Fruit fly (Drosophila melanogaster) whole organism, wandering third instar larva: ENCODE measurements around the gene 14-3-3epsilon.

Experiments used
- Abd-B ChIP-seq: fragments of >200 bp; optimal IDR thresholded peaks from 2 replicates; lab custom pipeline; 2017; ENCODE audit warnings: missing biosample characterization, missing genetic modification characterization
- CG32264 ChIP-seq: fragments of 200-800 bp; sonication (Bioruptor generic); optimal IDR thresholded peaks from 2 replicates; lab custom pipeline; 2016; ENCODE audit warnings: missing biosample characterization, missing genetic modification characterization
- CG9705 ChIP-seq: fragments of 200-800 bp; sonication (Bioruptor generic); optimal IDR thresholded peaks from 2 replicates; lab custom pipeline; 2018; ENCODE audit warnings: missing biosample characterization, mild to moderate bottlenecking, missing genetic modification characterization
- CrebA ChIP-seq: fragments of 200-800 bp; sonication (Bioruptor generic); optimal IDR thresholded peaks from 2 replicates; lab custom pipeline; 2016; ENCODE audit warnings: missing biosample characterization, mild to moderate bottlenecking, missing genetic modification characterization, borderline replicate concordance
- Dfd ChIP-seq: fragments of >200 bp; optimal IDR thresholded peaks from 2 replicates; lab custom pipeline; 2017; ENCODE audit warnings: missing biosample characterization, missing genetic modification characterization
- Dif ChIP-seq: fragments of 200-275, 200-300 bp; sonication (Bioruptor generic); optimal IDR thresholded peaks from 2 replicates; lab custom pipeline; 2018; ENCODE audit warnings: missing biosample characterization, missing genetic modification characterization; ENCODE audit not compliant: partially characterized antibody
- GATAd ChIP-seq: sonication (Bioruptor generic); optimal IDR thresholded peaks from 2 replicates; lab custom pipeline; 2016; ENCODE audit warnings: missing biosample characterization, missing genetic modification characterization
- HLH106 ChIP-seq: fragments of 200-800 bp; optimal IDR thresholded peaks from 3 replicates; lab custom pipeline; 2019; ENCODE audit warnings: missing biosample characterization, mild to moderate bottlenecking, missing genetic modification characterization, moderate library complexity
- Hnf4 ChIP-seq: fragments of 200-800 bp; sonication (Bioruptor generic); optimal IDR thresholded peaks from 2 replicates; lab custom pipeline; 2016; ENCODE audit warnings: missing biosample characterization, mild to moderate bottlenecking, missing genetic modification characterization
- Hr78 ChIP-seq: fragments of >200 bp; optimal IDR thresholded peaks from 2 replicates; lab custom pipeline; 2017; ENCODE audit warnings: missing biosample characterization, missing genetic modification characterization
- Hr83 ChIP-seq: fragments of 200-300 bp; sonication (Bioruptor generic); optimal IDR thresholded peaks from 2 replicates; lab custom pipeline; 2016; ENCODE audit warnings: missing biosample characterization, mild to moderate bottlenecking, missing genetic modification characterization, moderate library complexity; ENCODE audit not compliant: poor library complexity, severe bottlenecking
- Jra ChIP-seq: sonication (Bioruptor generic); optimal IDR thresholded peaks from 2 replicates; lab custom pipeline; 2016; ENCODE audit warnings: missing biosample characterization, missing genetic modification characterization
- Mio ChIP-seq: sonication (Bioruptor generic); optimal IDR thresholded peaks from 2 replicates; lab custom pipeline; 2016; ENCODE audit warnings: missing biosample characterization, missing genetic modification characterization
- Myc ChIP-seq: fragments of >200 bp; optimal IDR thresholded peaks from 2 replicates; lab custom pipeline; 2017
- N ChIP-seq: fragments of >200 bp; optimal IDR thresholded peaks from 2 replicates; lab custom pipeline; 2018; ENCODE audit warnings: missing biosample characterization, missing external identifiers, missing genetic modification characterization
- OdsH ChIP-seq: fragments of 200-800 bp; sonication (Bioruptor generic); optimal IDR thresholded peaks from 2 replicates; lab custom pipeline; 2016; ENCODE audit warnings: missing biosample characterization, mild to moderate bottlenecking, missing genetic modification characterization
- Rel ChIP-seq, 2 experiments: fragments of 200-800 bp; sonication (Bioruptor generic) in 1 of 2; optimal IDR thresholded peaks; 2 replicates in 1 of 2; 3 replicates in 1 of 2; lab custom pipeline; 2016 to 2019; ENCODE audit warnings: mild to moderate bottlenecking in 2 of 2, missing biosample characterization in 2 of 2, missing genetic modification characterization in 2 of 2, moderate library complexity in 1 of 2
- Sp1 ChIP-seq: fragments of 200-800 bp; sonication (Bioruptor generic); optimal IDR thresholded peaks from 3 replicates; lab custom pipeline; 2019; ENCODE audit warnings: missing biosample characterization, mild to moderate bottlenecking, missing genetic modification characterization, moderate library complexity
- Vsx2 ChIP-seq: fragments of 200-300, 225-300 bp; sonication (Bioruptor generic); optimal IDR thresholded peaks from 2 replicates; lab custom pipeline; 2018; ENCODE audit warnings: missing biosample characterization, missing genetic modification characterization; ENCODE audit not compliant: partially characterized antibody
- br ChIP-seq: fragments of 200-800 bp; sonication (Bioruptor generic); optimal IDR thresholded peaks from 2 replicates; lab custom pipeline; 2016; ENCODE audit warnings: missing biosample characterization, missing genetic modification characterization
- brk ChIP-seq: fragments of 200-800 bp; sonication (Bioruptor generic); optimal IDR thresholded peaks from 2 replicates; lab custom pipeline; 2016; ENCODE audit warnings: missing biosample characterization, mild to moderate bottlenecking, missing genetic modification characterization
- dl ChIP-seq, 2 experiments: fragments of 175-275, 200-275 bp in 1 of 2; fragments of 200-275 bp in 1 of 2; sonication (Bioruptor generic); optimal IDR thresholded peaks; lab custom pipeline; 2018; ENCODE audit warnings: mild to moderate bottlenecking in 2 of 2, missing biosample characterization in 2 of 2, missing genetic modification characterization in 2 of 2, moderate library complexity in 2 of 2; ENCODE audit not compliant: partially characterized antibody in 2 of 2, insufficient read depth in 1 of 2
- dmrt93B ChIP-seq: fragments of 200-800 bp; sonication (Bioruptor generic); optimal IDR thresholded peaks from 2 replicates; lab custom pipeline; 2018; ENCODE audit warnings: missing biosample characterization, mild to moderate bottlenecking, missing genetic modification characterization
- dsf ChIP-seq: sonication (Bioruptor generic); optimal IDR thresholded peaks from 2 replicates; lab custom pipeline; 2016; ENCODE audit warnings: missing biosample characterization, missing genetic modification characterization, borderline replicate concordance
- ey ChIP-seq: fragments of 200-800 bp; sonication (Bioruptor generic); optimal IDR thresholded peaks from 2 replicates; lab custom pipeline; 2016; ENCODE audit warnings: missing biosample characterization, missing genetic modification characterization
- foxo ChIP-seq, 2 experiments: fragments of 200-800 bp; sonication (Bioruptor generic); optimal IDR thresholded peaks; 2 replicates in 1 of 2; 3 replicates in 1 of 2; lab custom pipeline; 2016 to 2017; ENCODE audit warnings: missing biosample characterization in 2 of 2, missing genetic modification characterization in 2 of 2
- fru ChIP-seq: fragments of 200-800 bp; sonication (Bioruptor generic); optimal IDR thresholded peaks from 3 replicates; lab custom pipeline; 2016; ENCODE audit warnings: missing biosample characterization, mild to moderate bottlenecking, missing genetic modification characterization
- h ChIP-seq: fragments of 200-800 bp; sonication (Bioruptor generic); optimal IDR thresholded peaks from 3 replicates; lab custom pipeline; 2016; ENCODE audit warnings: missing biosample characterization, mild to moderate bottlenecking, missing genetic modification characterization
- lola ChIP-seq: fragments of >200 bp; optimal IDR thresholded peaks from 2 replicates; lab custom pipeline; 2017; ENCODE audit warnings: missing biosample characterization, missing genetic modification characterization
- psq ChIP-seq: fragments of 200-800 bp; sonication (Bioruptor generic); optimal IDR thresholded peaks from 3 replicates; lab custom pipeline; 2017; ENCODE audit warnings: missing biosample characterization, mild to moderate bottlenecking, missing genetic modification characterization, moderate library complexity
- rgr ChIP-seq: fragments of 200-800 bp; sonication (Bioruptor generic); optimal IDR thresholded peaks from 3 replicates; lab custom pipeline; 2016; ENCODE audit warnings: missing biosample characterization, mild to moderate bottlenecking, missing genetic modification characterization
- sage ChIP-seq: fragments of 200-800 bp; sonication (Bioruptor generic); optimal IDR thresholded peaks from 2 replicates; lab custom pipeline; 2016; ENCODE audit warnings: missing biosample characterization, mild to moderate bottlenecking, missing genetic modification characterization
- sv ChIP-seq: fragments of 200-800 bp; sonication (Bioruptor generic); optimal IDR thresholded peaks from 3 replicates; lab custom pipeline; 2016; ENCODE audit warnings: missing biosample characterization, missing genetic modification characterization
- tai ChIP-seq: sonication (Bioruptor generic); optimal IDR thresholded peaks from 2 replicates; lab custom pipeline; 2016; ENCODE audit warnings: missing biosample characterization, missing genetic modification characterization
- usp ChIP-seq: fragments of >200 bp; optimal IDR thresholded peaks from 2 replicates; lab custom pipeline; 2017; ENCODE audit warnings: missing biosample characterization, missing genetic modification characterization
- woc ChIP-seq: sonication (Bioruptor generic); optimal IDR thresholded peaks from 2 replicates; lab custom pipeline; 2016; ENCODE audit warnings: missing biosample characterization, mild to moderate bottlenecking, missing genetic modification characterization

The 14-3-3epsilon gene

DNA sequence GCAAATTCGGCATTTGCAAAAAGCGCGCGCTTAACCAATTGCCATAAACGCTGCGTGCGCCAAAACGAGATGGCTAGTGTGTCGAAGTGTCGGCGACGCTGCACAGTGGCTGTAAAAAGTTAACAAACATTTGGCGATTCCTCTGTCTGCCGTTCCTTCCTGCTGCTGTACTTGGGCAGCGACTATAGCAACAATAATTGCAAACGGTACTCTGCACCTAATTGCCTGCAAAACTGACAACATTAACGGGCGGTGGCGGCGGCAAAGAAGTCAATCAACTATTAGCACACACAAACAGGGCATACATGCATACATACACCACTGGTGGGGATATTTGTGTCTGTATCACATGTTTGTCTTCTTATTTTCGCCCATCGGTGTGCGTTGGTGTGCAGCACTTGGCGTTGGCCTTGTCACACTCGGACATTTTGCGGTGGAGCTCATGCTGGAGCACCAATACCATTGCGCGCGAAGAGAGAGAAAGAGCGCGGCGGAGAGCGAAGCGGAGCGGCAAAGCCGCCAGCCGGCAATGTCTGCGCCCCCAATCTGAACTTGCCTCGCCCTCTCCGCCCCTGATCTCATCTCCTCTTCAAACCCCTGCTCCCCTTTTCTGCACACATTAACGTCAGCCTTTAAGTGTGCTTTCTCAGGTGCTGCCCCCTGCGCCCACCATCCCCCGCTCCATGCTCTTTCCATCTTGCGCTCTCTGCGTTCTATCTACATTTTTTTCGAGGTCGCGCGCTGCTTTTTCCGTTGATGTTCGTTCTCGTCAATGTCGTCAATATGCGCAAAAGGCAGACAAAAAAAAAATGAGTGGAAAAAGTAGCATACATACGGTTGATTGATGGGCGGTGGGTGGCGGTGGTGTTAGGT, 2.1 kb downstream of the 14-3-3epsilon start:
- TF ChIP-seq sv (GFP tag; lab: Kevin White, UChicago): no peak
- peak in 1 of 2 experiments; percentile 23 for TF ChIP-seq foxo (GFP tag; optimal IDR thresholded peaks at IDR 0.05; lab: Kevin White, UChicago)
- TF ChIP-seq CG9705 (GFP tag; lab: Kevin White, UChicago): no peak
- TF ChIP-seq OdsH (GFP tag; lab: Kevin White, UChicago): peak; percentile 22
- TF ChIP-seq dmrt93B (GFP tag; lab: Kevin White, UChicago): no peak
- peak; percentile 31 for TF ChIP-seq Hnf4
- no peak for TF ChIP-seq CrebA (GFP tag; lab: Kevin White, UChicago)
- TF ChIP-seq psq (GFP tag; lab: Kevin White, UChicago): peak; percentile 91
- TF ChIP-seq Vsx2 (GFP tag; lab: Kevin White, UChicago): no peak
- no peak for TF ChIP-seq Sp1
- peak; percentile 49 for TF ChIP-seq woc (GFP tag; lab: Kevin White, UChicago)
- TF ChIP-seq Rel (GFP tag; optimal IDR thresholded peaks at IDR 0.05; lab: Kevin White, UChicago): no peak
- peak; percentile 91 for TF ChIP-seq Rel (tag; optimal IDR thresholded peaks at IDR 0.05; lab: Kevin White, UChicago)
- peak; percentile 97 for TF ChIP-seq Dif (GFP tag; lab: Kevin White, UChicago)
- TF ChIP-seq lola (GFP tag; lab: Kevin White, UChicago): no peak
- no peak for TF ChIP-seq sage (GFP tag; lab: Kevin White, UChicago)
- no peak for TF ChIP-seq usp (GFP tag; lab: Kevin White, UChicago)
- TF ChIP-seq Abd-B (GFP tag; lab: Kevin White, UChicago): peak; percentile 16
- TF ChIP-seq Hr78: peak; percentile 36
- TF ChIP-seq dl (GFP tag; optimal IDR thresholded peaks at IDR 0.05; lab: Kevin White, UChicago; ENCODE audit: insufficient read depth in 1 of 2, partially characterized antibody in 2 of 2): peak; percentile 94 to 97
- peak; percentile 31 for TF ChIP-seq br (GFP tag; lab: Kevin White, UChicago)
- TF ChIP-seq CG32264 (GFP tag; lab: Kevin White, UChicago): no peak
- TF ChIP-seq N (GFP tag; lab: Kevin White, UChicago): peak; percentile 70
- peak; percentile 16 for TF ChIP-seq Jra (GFP tag; lab: Kevin White, UChicago)
- no peak for TF ChIP-seq dsf
- no peak for TF ChIP-seq brk (GFP tag; lab: Kevin White, UChicago)
- TF ChIP-seq fru (GFP tag; lab: Kevin White, UChicago): peak; percentile 40
- TF ChIP-seq rgr (GFP tag; lab: Kevin White, UChicago): peak; percentile 33
- peak; percentile 86 for TF ChIP-seq Hr83 (GFP tag; lab: Kevin White, UChicago)
- no peak for TF ChIP-seq GATAd
- no peak for TF ChIP-seq ey (GFP tag; lab: Kevin White, UChicago)
- TF ChIP-seq HLH106 (tag; lab: Kevin White, UChicago): peak; percentile 18
- no peak for TF ChIP-seq Mio (GFP tag; lab: Kevin White, UChicago)
- TF ChIP-seq Dfd (GFP tag; lab: Kevin White, UChicago): no peak
- peak; percentile 73 for TF ChIP-seq h (GFP tag; lab: Kevin White, UChicago)

dm6 chr3R:18245044-18245596, 2.8 kb downstream of the 14-3-3epsilon start:
- TF ChIP-seq Myc (lab: Kevin White, UChicago): no peak
- TF ChIP-seq tai: no peak
- TF ChIP-seq Sp1: no peak
- TF ChIP-seq Vsx2 (GFP tag; lab: Kevin White, UChicago): no peak
- no peak for TF ChIP-seq Dfd (GFP tag; lab: Kevin White, UChicago)
- no peak for TF ChIP-seq psq (GFP tag; lab: Kevin White, UChicago)
- no peak for TF ChIP-seq sage (GFP tag; lab: Kevin White, UChicago)
- TF ChIP-seq ey (GFP tag; lab: Kevin White, UChicago): no peak
